Worm (Caenorhabditis elegans): ENCODE results near the gene aly-2.
A peak's percentile ranks its signal among the peaks of the same experiment; 100 is the strongest.

The aly-2 gene

DNA sequence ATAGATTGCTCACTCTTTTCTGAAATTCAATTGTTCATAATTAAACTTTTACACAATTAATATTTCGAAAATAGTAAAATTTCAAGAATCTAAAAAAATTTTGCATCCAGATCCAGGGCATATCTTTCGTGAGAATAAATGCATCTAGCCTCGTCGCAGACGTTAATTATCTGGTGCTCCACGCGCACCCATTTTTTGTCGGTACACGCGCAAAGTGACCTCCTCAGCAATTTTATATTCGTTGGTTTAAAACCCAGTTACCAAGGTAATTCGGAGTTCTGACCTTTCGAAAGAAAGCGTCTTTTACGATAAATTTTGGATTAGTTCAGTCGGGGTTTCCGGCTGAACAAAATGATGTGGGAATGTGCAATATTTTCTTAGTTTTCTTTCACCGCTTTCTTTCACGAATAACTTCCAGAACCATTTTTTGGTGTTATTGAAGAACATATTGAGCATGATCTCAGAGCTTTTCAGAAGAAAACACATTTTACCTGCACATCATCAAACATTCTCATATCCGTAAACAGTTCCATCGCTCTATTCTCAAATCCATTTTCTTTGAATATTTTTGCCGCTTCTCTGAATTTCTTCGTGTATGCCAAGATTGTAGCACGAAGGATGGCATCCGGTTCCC lies 7.0 kb upstream of the aly-2 start:
- TF ChIP-seq pag-3 (tag; optimal IDR thresholded peaks at IDR 0.05; ENCODE audit: borderline replicate concordance) (no peak), mec-3 (tag; optimal IDR thresholded peaks at IDR 0.05; ENCODE audit: borderline replicate concordance) (no peak), lin-11 (tag; optimal IDR thresholded peaks at IDR 0.05) (no peak), ceh-18 (tag; optimal IDR thresholded peaks at IDR 0.05) (no peak), pax-1 (tag; optimal IDR thresholded peaks at IDR 0.05) (no peak), hlh-8 (tag; optimal IDR thresholded peaks at IDR 0.05) (no peak), ceh-14 (tag; optimal IDR thresholded peaks at IDR 0.05) (no peak), unc-3 (GFP tag; conservative IDR thresholded peaks at IDR 0.05) (no peak), unc-3 (tag; optimal IDR thresholded peaks at IDR 0.05) (no peak)

DNA sequence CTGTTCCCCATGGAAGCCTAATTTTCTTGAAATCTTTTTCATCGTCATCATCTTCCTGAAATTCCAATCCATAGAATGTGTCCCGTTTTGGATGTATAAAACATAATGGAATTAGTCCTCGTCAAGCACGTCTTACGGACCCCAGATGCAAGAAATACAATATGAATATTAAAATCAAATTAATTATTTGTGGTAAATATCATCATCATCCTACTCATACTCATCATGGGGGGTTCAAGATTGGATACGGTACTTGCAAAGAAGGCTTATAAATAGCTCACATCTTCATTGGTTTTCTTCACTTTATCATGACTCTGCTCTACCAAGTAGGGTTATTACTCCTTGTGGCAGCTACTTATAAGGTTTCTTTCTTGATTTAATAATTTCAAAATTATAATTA lies 2.9 kb upstream of the aly-2 start, which contains the start of gene flp-1:
flp-1 (plus strand) TSS at position 301 of the 400 bp plus-strand sequence.
- TF ChIP-seq pat-9 (tag; optimal IDR thresholded peaks at IDR 0.05): no peak
- peak; percentile 29 for TF ChIP-seq unc-42 (tag; optimal IDR thresholded peaks at IDR 0.05)

DNA sequence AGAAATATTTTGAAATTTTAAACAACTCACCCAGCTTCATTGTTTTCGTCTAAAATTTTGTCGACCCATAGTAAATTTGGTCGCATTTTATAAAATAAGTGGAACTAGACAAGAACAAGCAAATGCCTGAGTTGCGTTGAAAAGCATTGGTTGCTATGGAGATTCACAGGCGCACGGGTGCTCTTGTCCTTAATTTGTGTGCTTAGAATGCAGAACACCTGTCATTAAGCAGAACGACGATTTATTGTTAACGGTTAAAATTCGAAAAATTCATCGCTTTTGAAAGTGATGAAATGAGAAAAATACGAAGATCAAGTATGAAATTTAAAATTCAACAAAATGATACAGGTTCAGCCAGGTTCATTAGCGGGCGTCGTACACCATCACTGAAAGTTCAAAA lies 1.2 kb upstream of the aly-2 start, which contains the start of gene daf-10:
daf-10 (minus strand) TSS at position 101 of the 400 bp plus-strand sequence.
- TF ChIP-seq ceh-22 (tag; optimal IDR thresholded peaks at IDR 0.05) (no peak), fkh-6 (tag; optimal IDR thresholded peaks at IDR 0.05) (no peak), npax-4 (tag; optimal IDR thresholded peaks at IDR 0.05) (no peak), pros-1 (tag; optimal IDR thresholded peaks at IDR 0.05) (no peak), madf-2 (tag; optimal IDR thresholded peaks at IDR 0.05) (no peak), ceh-48 (tag; optimal IDR thresholded peaks at IDR 0.05) (no peak), tbx-2 (tag; optimal IDR thresholded peaks at IDR 0.05) (no peak), C38D4.7 (GFP tag; optimal IDR thresholded peaks at IDR 0.05) (no peak), gmeb-2 (tag; optimal IDR thresholded peaks at IDR 0.05) (no peak), nhr-11 (tag; optimal IDR thresholded peaks at IDR 0.05) (no peak), tbx-7 (tag; optimal IDR thresholded peaks at IDR 0.05) (no peak), ttx-3 (tag; optimal IDR thresholded peaks at IDR 0.05) (no peak), fax-1 (tag; optimal IDR thresholded peaks at IDR 0.05) (no peak), unc-42 (tag; optimal IDR thresholded peaks at IDR 0.05) (no peak), ceh-14 (tag; optimal IDR thresholded peaks at IDR 0.05) (no peak), ceh-24 (tag; optimal IDR thresholded peaks at IDR 0.05) (no peak), zip-5 (tag; optimal IDR thresholded peaks at IDR 0.05) (no peak), C08G9.2 (tag; optimal IDR thresholded peaks at IDR 0.05) (no peak)

DNA sequence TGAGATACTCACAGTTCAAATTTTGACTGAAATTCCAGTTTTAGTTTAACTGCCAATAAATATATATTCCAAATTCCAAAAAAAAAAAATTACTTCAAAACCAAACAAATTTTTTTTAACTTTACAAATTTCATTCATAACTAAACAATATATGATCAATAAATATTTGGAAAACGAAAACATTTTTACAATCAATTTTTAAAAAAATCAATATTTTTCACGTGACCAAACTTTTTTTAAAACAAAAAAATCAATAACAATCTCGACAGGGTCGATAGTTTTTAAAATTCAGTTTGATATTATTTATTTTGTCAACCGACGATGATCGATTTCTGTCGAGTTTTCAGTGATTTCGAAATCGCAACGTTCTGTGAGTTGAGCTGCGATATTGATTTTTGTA lies 2.9 kb downstream of the aly-2 start, which contains the start of gene F23B2.7:
F23B2.7 (plus strand) TSS at position 301 of the 400 bp plus-strand sequence.
- no peak for TF ChIP-seq ceh-48 (tag; optimal IDR thresholded peaks at IDR 0.05)
- no peak for TF ChIP-seq ceh-45 (GFP tag; IDR thresholded peaks at IDR 0.05)
- TF ChIP-seq ceh-9 (tag; optimal IDR thresholded peaks at IDR 0.05): no peak
- TF ChIP-seq ttx-3 (tag; optimal IDR thresholded peaks at IDR 0.05): no peak
- no peak for TF ChIP-seq ets-4 (tag; optimal IDR thresholded peaks at IDR 0.05)

DNA sequence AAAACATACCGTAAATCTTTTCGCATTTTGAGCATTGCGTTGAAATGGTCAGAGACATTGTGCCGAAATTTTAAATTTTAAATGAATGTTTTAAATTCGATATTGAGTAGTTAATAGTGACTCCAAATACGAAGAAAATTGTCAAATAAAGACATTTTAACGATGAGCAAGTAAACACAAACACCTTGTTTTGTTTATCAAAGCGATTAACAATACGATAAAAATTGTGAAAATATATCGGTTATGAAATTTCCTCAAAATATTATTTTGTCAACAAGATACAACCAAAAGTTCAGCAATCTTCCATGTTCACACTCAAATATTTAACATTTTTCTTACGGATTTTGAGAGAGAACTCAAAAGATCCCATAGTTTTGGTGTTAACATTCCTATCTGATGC lies 7.0 kb downstream of the aly-2 start, which contains the start of gene F23B2.10:
F23B2.10 (minus strand) TSS at position 101 of the 400 bp plus-strand sequence.
- TF ChIP-seq pag-3 (tag; optimal IDR thresholded peaks at IDR 0.05; ENCODE audit: borderline replicate concordance) (no peak), hlh-30 (tag; optimal IDR thresholded peaks at IDR 0.05; ENCODE audit: insufficient read depth) (no peak), tbx-2 (tag; optimal IDR thresholded peaks at IDR 0.05) (no peak), dve-1 (tag; optimal IDR thresholded peaks at IDR 0.05) (no peak), ceh-24 (tag; optimal IDR thresholded peaks at IDR 0.05) (no peak), ztf-16 (tag; optimal IDR thresholded peaks at IDR 0.05) (no peak), elt-2 (tag; optimal IDR thresholded peaks at IDR 0.05) (no peak), T23F11.4 (GFP tag; optimal IDR thresholded peaks at IDR 0.05) (no peak), hlh-13 (GFP tag; optimal IDR thresholded peaks at IDR 0.05) (no peak), nhr-11 (tag; optimal IDR thresholded peaks at IDR 0.05) (no peak), fax-1 (tag; optimal IDR thresholded peaks at IDR 0.05) (no peak), hlh-8 (tag; optimal IDR thresholded peaks at IDR 0.05) (no peak), Y22D7AL.16 (tag; optimal IDR thresholded peaks at IDR 0.05) (no peak), pha-4 (tag; optimal IDR thresholded peaks at IDR 0.05) (no peak), pha-2 (tag; optimal IDR thresholded peaks at IDR 0.05) (no peak), pax-1 (tag; optimal IDR thresholded peaks at IDR 0.05) (no peak), unc-86 (tag; optimal IDR thresholded peaks at IDR 0.05) (no peak), dmd-4 (tag; optimal IDR thresholded peaks at IDR 0.05; ENCODE audit: borderline replicate concordance) (no peak), nfya-1 (tag; optimal IDR thresholded peaks at IDR 0.05) (no peak), sox-4 (tag; optimal IDR thresholded peaks at IDR 0.05) (no peak)
